Fruit fly (Drosophila melanogaster) whole organism, embryonic: ENCODE results near the gene CAH9.

Experiments used
- Aef1 ChIP-seq: fragments of 200-800 bp; sonication (Bioruptor generic); IDR thresholded peaks from 3 replicates; pipeline ENCODE4 v1.3.6; 2022; ENCODE audit warnings: missing biosample characterization, missing genetic modification characterization
- C15 ChIP-seq: fragments of 200-800 bp; sonication (Bioruptor generic); IDR thresholded peaks from 3 replicates; pipeline ENCODE4 v1.3.6; 2022; ENCODE audit warnings: missing biosample characterization, missing genetic modification characterization
- CG10267 ChIP-seq: fragments of 200-800 bp; sonication (Bioruptor generic); optimal IDR thresholded peaks from 2 replicates; lab custom pipeline; 2018; ENCODE audit warnings: missing biosample characterization, mild to moderate bottlenecking, missing genetic modification characterization, moderate library complexity
- CG10274 ChIP-seq: fragments of 200-800 bp; sonication (Bioruptor generic); optimal IDR thresholded peaks from 3 replicates; lab custom pipeline; 2017; ENCODE audit warnings: missing biosample characterization, mild to moderate bottlenecking, missing genetic modification characterization
- CG10366 ChIP-seq: fragments of 200-800 bp; sonication (Bioruptor generic); IDR thresholded peaks from 2 replicates; pipeline ENCODE4 v1.3.6; 2022; ENCODE audit warnings: missing biosample characterization, missing genetic modification characterization
- CG10979 ChIP-seq: fragments of 200-800 bp; sonication (Bioruptor generic); optimal IDR thresholded peaks from 2 replicates; lab custom pipeline; 2018; ENCODE audit warnings: missing biosample characterization, mild to moderate bottlenecking, missing genetic modification characterization, moderate library complexity
- CG11398 ChIP-seq: fragments of 200-800 bp; sonication (Bioruptor generic); optimal IDR thresholded peaks from 2 replicates; lab custom pipeline; 2016; ENCODE audit warnings: missing biosample characterization, missing genetic modification characterization
- CG3407 ChIP-seq: fragments of 200-800 bp; sonication (Bioruptor generic); optimal IDR thresholded peaks from 2 replicates; lab custom pipeline; 2018; ENCODE audit warnings: missing biosample characterization, mild to moderate bottlenecking, missing genetic modification characterization
- CG34376 ChIP-seq: fragments of 200-800 bp; sonication (Bioruptor generic); optimal IDR thresholded peaks from 2 replicates; lab custom pipeline; 2018; ENCODE audit warnings: missing biosample characterization, mild to moderate bottlenecking, missing genetic modification characterization
- CG4360 ChIP-seq: fragments of 200-800 bp; sonication (Bioruptor generic); IDR thresholded peaks from 2 replicates; pipeline ENCODE4 v1.3.6; 2022; ENCODE audit warnings: missing biosample characterization, missing genetic modification characterization
- CG4404 ChIP-seq: fragments of 200-800 bp; sonication (Bioruptor generic); IDR thresholded peaks from 2 replicates; pipeline ENCODE4 v1.3.6; 2022; ENCODE audit warnings: missing biosample characterization, missing genetic modification characterization
- CG4854 ChIP-seq: fragments of 200-800 bp; sonication (Bioruptor generic); optimal IDR thresholded peaks from 2 replicates; lab custom pipeline; 2016; ENCODE audit warnings: missing biosample characterization, missing genetic modification characterization, inconsistent platforms
- CG6683 ChIP-seq: fragments of 200-800 bp; sonication (Bioruptor generic); optimal IDR thresholded peaks from 2 replicates; lab custom pipeline; 2017; ENCODE audit warnings: missing biosample characterization, mild to moderate bottlenecking, missing genetic modification characterization, missing genetic modification reagents
- CG6813 ChIP-seq: fragments of 200-800 bp; sonication (Bioruptor generic); optimal IDR thresholded peaks from 2 replicates; lab custom pipeline; 2017; ENCODE audit warnings: missing biosample characterization, missing genetic modification characterization, mild to moderate bottlenecking, moderate library complexity, missing genetic modification reagents
- CG6854 ChIP-seq: fragments of 200-800 bp; sonication (Bioruptor generic); optimal IDR thresholded peaks from 3 replicates; lab custom pipeline; 2017; ENCODE audit warnings: missing biosample characterization, mild to moderate bottlenecking, missing genetic modification characterization
- CG7357 ChIP-seq: fragments of 200-800 bp; sonication (Bioruptor generic); IDR thresholded peaks from 3 replicates; pipeline ENCODE4 v1.3.6; 2022; ENCODE audit warnings: missing biosample characterization, missing genetic modification characterization
- CG7839 ChIP-seq: fragments of 200-800 bp; sonication (Bioruptor generic); optimal IDR thresholded peaks from 3 replicates; lab custom pipeline; 2018; ENCODE audit warnings: missing biosample characterization, mild to moderate bottlenecking, missing genetic modification characterization, moderate library complexity
- CG8089 ChIP-seq: fragments of 200-800 bp; sonication (Bioruptor generic); optimal IDR thresholded peaks from 3 replicates; lab custom pipeline; 2016; ENCODE audit warnings: missing biosample characterization, missing genetic modification characterization
- Chrac-16 ChIP-seq: fragments of 200-800 bp; sonication (Bioruptor generic); optimal IDR thresholded peaks from 3 replicates; lab custom pipeline; 2016; ENCODE audit warnings: missing biosample characterization, missing genetic modification characterization
- Dip3 ChIP-seq: fragments of 200-800 bp; sonication (Bioruptor generic); optimal IDR thresholded peaks from 3 replicates; lab custom pipeline; 2016; ENCODE audit warnings: missing biosample characterization, missing genetic modification characterization
- Dref ChIP-seq: fragments of 200-800 bp; sonication (Bioruptor generic); IDR thresholded peaks from 2 replicates; pipeline ENCODE4 v1.3.6; 2022; ENCODE audit warnings: missing biosample characterization, missing genetic modification characterization
- E2f2 ChIP-seq: fragments of 200-800 bp; sonication (Bioruptor generic); IDR thresholded peaks from 2 replicates; pipeline ENCODE4 v1.3.6; 2022; ENCODE audit warnings: missing biosample characterization, missing genetic modification characterization
- ERR ChIP-seq: fragments of 200-800 bp; sonication (Bioruptor generic); optimal IDR thresholded peaks from 2 replicates; lab custom pipeline; 2016; ENCODE audit warnings: missing biosample characterization, missing genetic modification characterization
- Gsc ChIP-seq: fragments of 200-800 bp; sonication (Bioruptor generic); IDR thresholded peaks from 2 replicates; pipeline ENCODE4 v1.3.6; 2022; ENCODE audit warnings: missing biosample characterization, missing genetic modification characterization
- Lhr ChIP-seq: fragments of 200-800 bp; sonication (Bioruptor generic); optimal IDR thresholded peaks from 3 replicates; lab custom pipeline; 2017; ENCODE audit warnings: mild to moderate bottlenecking, missing biosample characterization, missing genetic modification reagents, missing genetic modification characterization
- MESR4 ChIP-seq: fragments of 200-800 bp; sonication (Bioruptor generic); optimal IDR thresholded peaks from 2 replicates; lab custom pipeline; 2018; ENCODE audit warnings: missing biosample characterization, mild to moderate bottlenecking, missing genetic modification characterization, moderate library complexity
- Mrtf ChIP-seq: fragments of 200-800 bp; sonication (Bioruptor generic); IDR thresholded peaks from 3 replicates; pipeline ENCODE4 v1.3.6; 2022; ENCODE audit warnings: missing biosample characterization, missing genetic modification characterization
- NC2β ChIP-seq: fragments of 200-800 bp; sonication (Bioruptor generic); optimal IDR thresholded peaks from 2 replicates; lab custom pipeline; 2016; ENCODE audit warnings: missing biosample characterization, missing genetic modification characterization
- Pdp1 ChIP-seq, 2 experiments: fragments of 200-800 bp; sonication (Bioruptor generic); optimal IDR thresholded peaks; 3 replicates each; lab custom pipeline; 2016; ENCODE audit warnings: missing biosample characterization in 2 of 2, missing genetic modification characterization in 2 of 2, mild to moderate bottlenecking in 1 of 2, moderate library complexity in 1 of 2
- Scr ChIP-seq: fragments of 200-800 bp; sonication (Bioruptor generic); IDR thresholded peaks from 2 replicates; pipeline ENCODE4 v1.3.6; 2022; ENCODE audit warnings: missing biosample characterization, missing genetic modification characterization; ENCODE audit not compliant: partially characterized antibody
- Sry-β ChIP-seq: fragments of 200-800 bp; sonication (Bioruptor generic); optimal IDR thresholded peaks from 2 replicates; lab custom pipeline; 2018; ENCODE audit warnings: missing biosample characterization, mild to moderate bottlenecking, missing genetic modification characterization, moderate library complexity
- bcd ChIP-seq: fragments of 200-800 bp; sonication (Bioruptor generic); optimal IDR thresholded peaks from 2 replicates; lab custom pipeline; 2017; ENCODE audit warnings: missing biosample characterization, mild to moderate bottlenecking, missing genetic modification characterization
- bsh ChIP-seq, 2 experiments: fragments of 200-800 bp; sonication (Bioruptor generic); optimal IDR thresholded peaks; 2 replicates each; lab custom pipeline; 2017 to 2018; ENCODE audit warnings: mild to moderate bottlenecking in 2 of 2, missing biosample characterization in 2 of 2, missing genetic modification characterization in 2 of 2, moderate library complexity in 1 of 2
- ci ChIP-seq: fragments of 200-800 bp; sonication (Bioruptor generic); IDR thresholded peaks from 3 replicates; pipeline ENCODE4 v1.3.6; 2022; ENCODE audit warnings: missing biosample characterization, missing genetic modification characterization
- gce ChIP-seq: fragments of 200-800 bp; sonication (Bioruptor generic); IDR thresholded peaks from 3 replicates; pipeline ENCODE4 v1.3.6; 2022; ENCODE audit warnings: missing biosample characterization, missing genetic modification characterization
- her ChIP-seq: fragments of 200-800 bp; sonication (Bioruptor generic); optimal IDR thresholded peaks from 2 replicates; lab custom pipeline; 2016; ENCODE audit warnings: missing biosample characterization, missing genetic modification characterization
- inv ChIP-seq: fragments of 200-800 bp; sonication (Bioruptor generic); IDR thresholded peaks from 2 replicates; pipeline ENCODE4 v1.3.6; 2022; ENCODE audit warnings: missing biosample characterization, missing genetic modification characterization; ENCODE audit not compliant: partially characterized antibody
- ken ChIP-seq: fragments of 200-800 bp; sonication (Bioruptor generic); IDR thresholded peaks from 3 replicates; pipeline ENCODE4 v1.3.6; 2022; ENCODE audit warnings: missing biosample characterization, missing genetic modification characterization
- nom ChIP-seq: fragments of 200-800 bp; sonication (Bioruptor generic); optimal IDR thresholded peaks from 2 replicates; lab custom pipeline; 2017; ENCODE audit warnings: missing biosample characterization, missing genetic modification characterization, mild to moderate bottlenecking, moderate library complexity, missing genetic modification reagents
- otp ChIP-seq: fragments of 200-800 bp; sonication (Bioruptor generic); IDR thresholded peaks from 3 replicates; pipeline ENCODE4, ENCODE4 v1.3.6; 2022; ENCODE audit warnings: missing biosample characterization, missing genetic modification characterization
- ro ChIP-seq: fragments of 200-800 bp; sonication (Bioruptor generic); IDR thresholded peaks from 2 replicates; pipeline ENCODE4 v1.3.6; 2022; ENCODE audit warnings: missing biosample characterization, missing genetic modification characterization
- salm ChIP-seq: fragments of 200-800 bp; sonication (Bioruptor generic); optimal IDR thresholded peaks from 2 replicates; lab custom pipeline; 2018; ENCODE audit warnings: missing biosample characterization, mild to moderate bottlenecking, missing genetic modification characterization
- schlank ChIP-seq: fragments of 200-800 bp; sonication (Bioruptor generic); optimal IDR thresholded peaks from 2 replicates; lab custom pipeline; 2018; ENCODE audit warnings: missing biosample characterization, mild to moderate bottlenecking, missing genetic modification characterization
- sens ChIP-seq: fragments of 200-800 bp; sonication (Bioruptor generic); peaks from one replicate; lab custom pipeline; 2016; ENCODE audit warnings: missing biosample characterization, missing genetic modification characterization
- sens-2 ChIP-seq: fragments of 200-800 bp; sonication (Bioruptor generic); IDR thresholded peaks from 2 replicates; pipeline ENCODE4 v1.3.6; 2022; ENCODE audit warnings: missing biosample characterization, missing genetic modification characterization
- sim ChIP-seq: fragments of 200-800 bp; sonication (Bioruptor generic); IDR thresholded peaks from 2 replicates; pipeline ENCODE4 v1.3.6; 2022; ENCODE audit warnings: missing biosample characterization, missing genetic modification characterization
- tin ChIP-seq: fragments of 200-800 bp; sonication (Bioruptor generic); optimal IDR thresholded peaks from 3 replicates; lab custom pipeline; 2016; ENCODE audit warnings: missing biosample characterization, missing genetic modification characterization
- trem ChIP-seq: fragments of 200-800 bp; optimal IDR thresholded peaks from 3 replicates; lab custom pipeline; 2019; ENCODE audit warnings: missing biosample characterization, mild to moderate bottlenecking, missing genetic modification characterization, moderate library complexity
- ttk ChIP-seq: fragments of 200-800 bp; sonication (Bioruptor generic); IDR thresholded peaks from 2 replicates; pipeline ENCODE4 v2.1.2; 2022; ENCODE audit warnings: missing biosample characterization, missing genetic modification characterization
- zfh1 ChIP-seq: fragments of 200-800 bp; sonication (Bioruptor generic); IDR thresholded peaks from 3 replicates; pipeline ENCODE4 v1.3.6; 2022; ENCODE audit warnings: missing biosample characterization, missing genetic modification characterization

The CAH9 gene

DNA sequence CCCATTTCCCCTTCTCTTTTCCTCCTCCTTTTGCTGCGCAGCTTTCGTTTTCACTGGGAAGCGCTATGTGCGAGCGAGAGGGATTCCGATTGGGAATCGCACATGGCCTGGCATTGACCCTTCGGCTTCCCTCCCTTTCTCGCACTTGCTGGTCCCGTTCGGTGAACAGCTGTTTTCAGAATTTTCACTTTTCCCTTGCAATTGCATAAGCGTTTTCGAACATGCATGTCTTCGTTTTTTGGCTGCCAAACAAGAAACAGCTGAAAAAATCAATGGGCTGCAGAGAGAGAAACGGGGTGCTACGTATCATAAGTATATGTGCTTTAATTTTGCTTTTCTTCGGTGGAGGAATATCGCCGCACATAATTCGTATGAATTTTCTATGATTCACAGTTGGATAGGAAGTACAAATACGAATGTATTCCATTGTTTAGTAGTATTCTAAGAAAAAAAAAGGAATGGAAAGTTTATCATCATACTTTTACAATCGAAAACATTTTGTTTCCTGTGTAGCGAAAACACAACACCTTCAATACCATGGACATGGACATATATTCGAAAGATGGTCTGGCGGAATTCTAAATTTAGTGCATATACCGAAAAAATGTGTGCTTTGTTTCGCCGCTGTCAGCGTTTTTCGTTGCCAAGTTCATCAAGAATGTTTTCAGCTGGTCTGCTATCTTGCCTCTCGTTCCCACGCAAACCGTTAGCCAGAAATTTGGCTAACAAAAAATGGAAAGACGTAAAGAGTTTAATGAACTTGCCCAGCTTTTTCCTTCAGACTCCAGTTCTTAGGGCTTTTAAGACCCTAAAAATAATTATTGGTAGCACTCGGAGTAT, 46.4 kb upstream of the CAH9 start (continued):
- TF ChIP-seq otp (GFP tag; lab: Robert Waterston, UW) (no peak), zfh1 (GFP tag; lab: Robert Waterston, UW) (no peak), gce (GFP tag; lab: Robert Waterston, UW) (no peak), Chrac-16 (GFP tag; lab: Kevin White, UChicago) (peak; percentile 15), CG10274 (GFP tag; lab: Kevin White, UChicago) (no peak), her (GFP tag; lab: Kevin White, UChicago) (no peak), ken (no peak), CG10979 (tag; lab: Kevin White, UChicago) (peak; percentile 40), Dref (GFP tag; lab: Robert Waterston, UW) (no peak), CG6854 (GFP tag; lab: Kevin White, UChicago) (no peak), CG11398 (GFP tag; lab: Kevin White, UChicago) (no peak), Pdp1 (GFP tag; optimal IDR thresholded peaks at IDR 0.05; lab: Kevin White, UChicago) (peak; percentile 24 to 76), E2f2 (GFP tag; lab: Robert Waterston, UW) (0 out of 2 replicates have a peak, but pooled peaks have one; percentile 9), Aef1 (GFP tag; lab: Robert Waterston, UW) (0 out of 3 replicates have a peak, but pooled peaks have one; percentile 13), C15 (GFP tag; lab: Robert Waterston, UW) (no peak), inv (no peak), ERR (GFP tag; lab: Kevin White, UChicago) (no peak), Scr (GFP tag; lab: Robert Waterston, UW) (no peak), CG4854 (GFP tag; lab: Kevin White, UChicago) (peak; percentile 22), sens (GFP tag; lab: Kevin White, UChicago) (peak; percentile 83), schlank (peak; percentile 49), CG7839 (peak; percentile 57), CG4404 (no peak), MESR4 (GFP tag; lab: Kevin White, UChicago) (no peak), Mrtf (GFP tag; lab: Robert Waterston, UW) (no peak), Gsc (GFP tag; lab: Robert Waterston, UW) (no peak), tin (GFP tag; lab: Kevin White, UChicago) (no peak), ttk (GFP tag; lab: Robert Waterston, UW) (no peak), CG3407 (GFP tag; lab: Kevin White, UChicago) (no peak), CG10366 (GFP tag; lab: Robert Waterston, UW) (0 out of 2 replicates have a peak, but pooled peaks have one; percentile 18), nom (GFP tag; lab: Kevin White, UChicago) (no peak), sim (GFP tag; lab: Robert Waterston, UW) (no peak), salm (tag; lab: Kevin White, UChicago) (peak; percentile 37), CG4360 (no peak), trem (tag; lab: Kevin White, UChicago) (no peak), CG6813 (GFP tag; lab: Kevin White, UChicago) (no peak), Sry-β (GFP tag; lab: Kevin White, UChicago) (no peak), sens-2 (GFP tag; lab: Robert Waterston, UW) (no peak), CG34376 (GFP tag; lab: Kevin White, UChicago) (no peak), ro (GFP tag; lab: Robert Waterston, UW) (no peak), CG8089 (GFP tag; lab: Kevin White, UChicago) (peak; percentile 0), CG6683 (GFP tag; lab: Kevin White, UChicago) (no peak), CG7357 (GFP tag; lab: Robert Waterston, UW) (0 out of 3 replicates have a peak, but pooled peaks have one; percentile 22), CG10267 (tag; lab: Kevin White, UChicago) (peak; percentile 19), ci (no peak), Lhr (no peak), bcd (peak; percentile 53), Dip3 (GFP tag; lab: Kevin White, UChicago) (peak; percentile 45), bsh (GFP tag; optimal IDR thresholded peaks at IDR 0.05; lab: Kevin White, UChicago) (peak in 1 of 2 experiments; percentile 63), NC2β (GFP tag; lab: Kevin White, UChicago) (no peak)
